Fruit fly (Drosophila melanogaster): ENCODE results near the gene Nprl2.

Nprl2 gene

DNA sequence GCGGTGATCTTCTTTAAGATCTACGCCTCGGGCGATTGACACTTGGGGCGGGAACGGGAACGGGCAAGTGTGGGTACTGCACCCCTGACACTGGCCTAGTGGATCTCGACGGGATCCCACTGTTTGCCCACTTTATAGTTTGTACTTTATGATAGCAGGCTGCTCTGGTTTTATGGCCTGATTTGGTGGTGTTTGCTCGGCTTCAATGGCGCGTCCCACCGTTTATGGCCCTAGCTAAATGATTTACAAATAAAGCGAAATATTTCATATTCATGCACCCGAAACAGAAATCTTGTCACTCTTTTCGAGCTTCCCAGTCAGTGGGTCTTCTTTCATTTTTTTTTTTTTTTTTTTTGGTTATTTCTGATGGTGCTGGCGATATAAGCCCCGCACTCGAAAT is 6.4 kb upstream of the Nprl2 start (continued):
- TF ChIP-seq schlank (tag; optimal IDR thresholded peaks at IDR 0.05) (peak; percentile 32), unpg (GFP tag; optimal IDR thresholded peaks at IDR 0.05) (peak; percentile 28), odd (GFP tag; optimal IDR thresholded peaks at IDR 0.05) (no peak), mirr (GFP tag; optimal IDR thresholded peaks at IDR 0.05) (peak; percentile 2), ATbp (GFP tag; optimal IDR thresholded peaks at IDR 0.05) (peak; percentile 35), unc-4 (GFP tag; IDR thresholded peaks at IDR 0.05; ENCODE audit: partially characterized antibody) (no peak)

DNA sequence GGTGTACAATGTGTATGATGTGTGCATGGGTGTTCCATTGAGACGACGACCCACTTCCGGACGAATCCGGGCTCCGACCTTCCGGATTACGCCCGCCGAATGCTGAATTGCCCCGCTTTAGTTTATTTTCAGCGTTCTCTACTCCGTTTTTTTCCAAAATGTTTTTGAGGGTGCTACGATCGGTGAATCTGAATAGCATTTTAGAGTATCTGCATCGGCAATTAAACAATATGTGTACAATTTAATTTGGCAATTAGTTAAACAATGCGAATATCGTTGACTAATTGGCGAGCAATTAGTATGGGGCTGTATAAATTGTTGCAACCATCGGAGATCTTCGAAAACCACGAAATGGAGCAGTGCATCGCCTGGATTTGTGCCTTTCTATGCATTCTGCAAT is 5.3 kb upstream of the Nprl2 start, which contains the start of gene CG13002:
TSS of gene CG13002 (plus strand) at position 301 of the 400 bp plus-strand sequence.
- no peak for TF ChIP-seq CG8089 (GFP tag; optimal IDR thresholded peaks at IDR 0.05)
- TF ChIP-seq Bteb2 (GFP tag; optimal IDR thresholded peaks at IDR 0.05), result no peak
- TF ChIP-seq amos (GFP tag; IDR thresholded peaks at IDR 0.05; ENCODE audit: partially characterized antibody), result no peak
- TF ChIP-seq klu (GFP tag; IDR thresholded peaks at IDR 0.05), result no peak
- TF ChIP-seq seq (GFP tag; IDR thresholded peaks at IDR 0.05), result no peak
- no peak for TF ChIP-seq chinmo (GFP tag; IDR thresholded peaks at IDR 0.05; ENCODE audit: partially characterized antibody)
- TF ChIP-seq CG4820 (GFP tag; optimal IDR thresholded peaks at IDR 0.05), result no peak
- no peak for TF ChIP-seq Ets65A (GFP tag)
- no peak for TF ChIP-seq br (optimal IDR thresholded peaks at IDR 0.05)
- TF ChIP-seq ind (GFP tag; optimal IDR thresholded peaks at IDR 0.05), result no peak
- no peak for TF ChIP-seq CG30020 (tag; optimal IDR thresholded peaks at IDR 0.05)
- TF ChIP-seq unc-4 (GFP tag; IDR thresholded peaks at IDR 0.05; ENCODE audit: partially characterized antibody), result no peak
- no peak for TF ChIP-seq CG9817 (tag; optimal IDR thresholded peaks at IDR 0.05)
- TF ChIP-seq Bgb (GFP tag; IDR thresholded peaks at IDR 0.05; ENCODE audit: partially characterized antibody), result no peak
- TF ChIP-seq CG15601 (tag; optimal IDR thresholded peaks at IDR 0.05), result no peak
- no peak for TF ChIP-seq GATAe (GFP tag; conservative IDR thresholded peaks at IDR 0.05)
- TF ChIP-seq ATbp (GFP tag; optimal IDR thresholded peaks at IDR 0.05), result no peak

DNA sequence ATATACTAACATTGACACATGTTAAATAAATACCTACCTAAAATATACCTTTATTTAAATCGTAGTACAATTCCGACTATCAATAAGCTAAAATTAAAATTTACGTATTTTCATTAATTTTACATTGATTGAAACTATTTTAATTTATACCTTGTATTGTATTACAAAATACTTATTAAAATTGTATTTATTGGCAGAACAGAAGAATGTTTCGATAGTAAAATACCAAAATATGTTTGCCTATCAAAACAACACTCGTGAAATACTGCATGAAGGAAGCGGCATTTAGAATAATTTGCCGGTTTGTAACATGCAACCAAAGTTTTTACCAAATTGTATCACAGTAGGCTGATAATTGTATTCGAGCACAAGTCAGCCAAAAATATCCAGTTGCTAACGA is 2.4 kb upstream of the Nprl2 start, which contains the start of the genes DENR and CG4880:
TSS of gene DENR (minus strand) at position 10 of the 400 bp plus-strand sequence.
TSS of gene CG4880 (plus strand) at position 268 of the 400 bp plus-strand sequence.
- TF ChIP-seq CG10267 (tag; optimal IDR thresholded peaks at IDR 0.05) (peak; percentile 3), z (GFP tag; IDR thresholded peaks at IDR 0.05) (no peak), seq (GFP tag; IDR thresholded peaks at IDR 0.05) (no peak), CG18764 (GFP tag; optimal IDR thresholded peaks at IDR 0.05) (no peak), CG14710 (tag; optimal IDR thresholded peaks at IDR 0.05) (peak; percentile 36), CG3407 (GFP tag; optimal IDR thresholded peaks at IDR 0.05) (no peak), BtbVII (GFP tag; optimal IDR thresholded peaks at IDR 0.05) (no peak), CG1529 (GFP tag; optimal IDR thresholded peaks at IDR 0.05) (no peak), CG14050 (GFP tag; IDR thresholded peaks at IDR 0.05) (no peak), CG1603 (tag; optimal IDR thresholded peaks at IDR 0.05) (no peak), CG9797 (GFP tag; optimal IDR thresholded peaks at IDR 0.05) (peak; percentile 10), Atf3 (GFP tag; optimal IDR thresholded peaks at IDR 0.05) (no peak), Ravus (GFP tag; IDR thresholded peaks at IDR 0.05) (no peak), CG6175 (GFP tag; IDR thresholded peaks at IDR 0.05) (no peak), CG5245 (GFP tag; optimal IDR thresholded peaks at IDR 0.05) (no peak), Dp (GFP tag; optimal IDR thresholded peaks at IDR 0.05) (peak; percentile 16), pita (GFP tag; optimal IDR thresholded peaks at IDR 0.05) (no peak), CG6689 (GFP tag; IDR thresholded peaks at IDR 0.05) (no peak), bowl (GFP tag; IDR thresholded peaks at IDR 0.05) (no peak), mam (GFP tag; optimal IDR thresholded peaks at IDR 0.05) (no peak), CG31224 (GFP tag; IDR thresholded peaks at IDR 0.05) (no peak), CG9727 (GFP tag; optimal IDR thresholded peaks at IDR 0.05) (no peak), ara (GFP tag; IDR thresholded peaks at IDR 0.05) (no peak), Scr (GFP tag; IDR thresholded peaks at IDR 0.05; ENCODE audit: partially characterized antibody) (peak; percentile 66), tna (GFP tag; IDR thresholded peaks at IDR 0.05; ENCODE audit: partially characterized antibody) (no peak), CG11085 (GFP tag; IDR thresholded peaks at IDR 0.05) (no peak), CG8089 (GFP tag; optimal IDR thresholded peaks at IDR 0.05) (no peak), Rx (GFP tag; IDR thresholded peaks at IDR 0.05) (no peak), CG8924 (tag; optimal IDR thresholded peaks at IDR 0.05) (no peak), CG8478 (optimal IDR thresholded peaks at IDR 0.05) (no peak), CG16813 (GFP tag; IDR thresholded peaks at IDR 0.05; ENCODE audit: partially characterized antibody) (peak; percentile 49; the same call in 2 of the 3 replicates)
